Worm (Caenorhabditis elegans): Measurements from ENCODE around the gene T13C5.2.

T13C5.2 gene

DNA sequence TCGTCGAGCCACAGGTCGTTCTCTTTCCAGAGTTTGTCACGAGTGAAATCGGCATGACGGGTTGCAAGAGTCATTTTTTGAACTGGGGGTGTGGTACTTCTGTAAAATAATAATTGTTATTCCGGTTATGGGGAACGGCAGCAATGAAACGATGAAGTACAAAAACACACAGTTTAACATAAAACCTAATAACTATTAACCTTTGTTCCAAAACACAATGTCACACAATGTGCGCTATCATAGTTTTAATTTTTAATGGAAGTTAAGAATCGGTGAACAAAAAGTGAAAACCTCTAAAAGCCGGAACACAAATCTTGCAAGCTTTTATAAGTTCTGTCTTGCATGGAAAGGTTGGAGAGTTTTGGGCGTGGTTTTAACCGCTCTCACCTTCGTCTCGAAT lies 50.6 kb downstream of the T13C5.2 start, which contains the start of gene hsp-43:
Gene hsp-43, minus strand, starts transcription at position 101 of the 400 bp plus-strand sequence.
- TF ChIP-seq pag-3 (tag; optimal IDR thresholded peaks at IDR 0.05; ENCODE audit: borderline replicate concordance) (no peak), ceh-19 (GFP tag; optimal IDR thresholded peaks at IDR 0.05) (no peak), ceh-14 (tag; optimal IDR thresholded peaks at IDR 0.05) (no peak)

Data from whole organism, late embryonic.